Worm (Caenorhabditis elegans) whole organism, young adult: ENCODE data around the gene Y24D9B.1.

ENCODE experiments used
- B0035.1 ChIP-seq: sonication (generic microtip); optimal IDR thresholded peaks from 2 replicates; lab custom pipeline; 2016; ENCODE audit warnings: missing genetic modification characterization, mild to moderate bottlenecking, missing compliant biosample characterization, missing genotype, missing genetic modification reagents
- B0336.3 ChIP-seq: fragments of 200-800 bp; sonication (Bioruptor generic); IDR thresholded peaks from 2 replicates; pipeline ENCODE4 v1.3.6; 2022; ENCODE audit warnings: missing genetic modification characterization, missing compliant biosample characterization
- C17E4.6 ChIP-seq: fragments of 200-800 bp; sonication (Bioruptor generic); IDR thresholded peaks from 2 replicates; pipeline ENCODE4 v1.3.6; 2022; ENCODE audit warnings: missing genetic modification reagents, missing genetic modification characterization, missing compliant biosample characterization
- F10E7.11 ChIP-seq: sonication (generic microtip); optimal IDR thresholded peaks from 2 replicates; lab custom pipeline; 2017; ENCODE audit warnings: mild to moderate bottlenecking, missing genetic modification characterization, moderate library complexity, missing compliant biosample characterization
- F49E8.2 ChIP-seq: sonication (generic microtip); optimal IDR thresholded peaks from 3 replicates; lab custom pipeline; 2017; ENCODE audit warnings: missing genetic modification characterization, mild to moderate bottlenecking, missing compliant biosample characterization, antibody characterized with exemption, moderate library complexity; ENCODE audit not compliant: insufficient read depth
- F52B5.7 ChIP-seq: sonication (generic microtip); optimal IDR thresholded peaks from 2 replicates; lab custom pipeline; 2016; ENCODE audit warnings: mild to moderate bottlenecking, missing genetic modification characterization, missing compliant biosample characterization
- F55B11.4 ChIP-seq: sonication (generic microtip); optimal IDR thresholded peaks from 2 replicates; lab custom pipeline; 2016; ENCODE audit warnings: missing compliant biosample characterization, missing genetic modification characterization, borderline replicate concordance; ENCODE audit not compliant: insufficient read depth
- F57A8.1 ChIP-seq: fragments of 200-800 bp; sonication (Bioruptor generic); optimal IDR thresholded peaks from 2 replicates; lab custom pipeline; 2018; ENCODE audit warnings: mild to moderate bottlenecking, missing genetic modification characterization, moderate library complexity, missing compliant biosample characterization
- K12H6.12 ChIP-seq: fragments of 200-800 bp; sonication (Bioruptor generic); optimal IDR thresholded peaks from 2 replicates; lab custom pipeline; 2018; ENCODE audit warnings: mild to moderate bottlenecking, missing genetic modification characterization, missing compliant biosample characterization
- Y53G8AR.9 ChIP-seq: fragments of 200-800 bp; sonication (Bioruptor generic); conservative IDR thresholded peaks from 2 replicates; pipeline ENCODE4 v1.3.6; 2022; ENCODE audit warnings: missing genetic modification reagents, missing genetic modification characterization, missing compliant biosample characterization
- akir-1 ChIP-seq: fragments of 200-800 bp; sonication (Bioruptor generic); optimal IDR thresholded peaks from 2 replicates; lab custom pipeline; 2018; ENCODE audit warnings: mild to moderate bottlenecking, missing genetic modification characterization, moderate library complexity, missing compliant biosample characterization
- aptf-2 ChIP-seq: fragments of 200-800 bp; sonication (Bioruptor generic); conservative IDR thresholded peaks from 2 replicates; pipeline ENCODE4 v1.3.6; 2022; ENCODE audit warnings: missing genetic modification reagents, missing genetic modification characterization, missing compliant biosample characterization
- aptf-3 ChIP-seq: fragments of 200-800 bp; sonication (Bioruptor generic); IDR thresholded peaks from 2 replicates; pipeline ENCODE4 v1.3.6; 2022; ENCODE audit warnings: missing genetic modification characterization, missing compliant biosample characterization
- athp-1 ChIP-seq: sonication (generic microtip); optimal IDR thresholded peaks from 2 replicates; lab custom pipeline; 2017; ENCODE audit warnings: mild to moderate bottlenecking, missing genetic modification characterization, missing compliant biosample characterization
- attf-5 ChIP-seq: fragments of 200-800 bp; sonication (Bioruptor generic); optimal IDR thresholded peaks from 2 replicates; lab custom pipeline; 2018; ENCODE audit warnings: mild to moderate bottlenecking, missing genetic modification characterization, missing compliant biosample characterization
- bed-2 ChIP-seq: fragments of 200-800 bp; sonication (Bioruptor generic); IDR thresholded peaks from 2 replicates; pipeline ENCODE4 v1.3.6; 2022; ENCODE audit warnings: missing genetic modification reagents, missing genetic modification characterization, missing compliant biosample characterization
- cebp-2 ChIP-seq: fragments of 200-800 bp; sonication (Bioruptor generic); IDR thresholded peaks from 2 replicates; pipeline ENCODE4 v1.3.6; 2022; ENCODE audit warnings: missing genetic modification characterization, missing compliant biosample characterization
- ceh-40 ChIP-seq: fragments of 200-800 bp; sonication (Bioruptor generic); IDR thresholded peaks from 2 replicates; pipeline ENCODE4 v1.3.6; 2022; ENCODE audit warnings: missing genetic modification characterization, missing compliant biosample characterization
- chd-7 ChIP-seq: sonication (generic microtip); optimal IDR thresholded peaks from 2 replicates; lab custom pipeline; 2016; ENCODE audit warnings: mild to moderate bottlenecking, missing genetic modification characterization, moderate library complexity, missing compliant biosample characterization
- dox-1 ChIP-seq: fragments of 200-800 bp; sonication (Bioruptor generic); IDR thresholded peaks from 2 replicates; pipeline ENCODE4 v1.3.6; 2022; ENCODE audit warnings: missing genetic modification reagents, missing genetic modification characterization, missing compliant biosample characterization
- efl-1 ChIP-seq: fragments of 150-350 bp; optimal IDR thresholded peaks from 2 replicates; lab custom pipeline; 2014; ENCODE audit warnings: missing biosample characterization, missing genetic modification reagents, missing genetic modification characterization
- egl-18 ChIP-seq: fragments of 200-800 bp; sonication (Bioruptor generic); IDR thresholded peaks from 2 replicates; pipeline ENCODE4 v1.3.6; 2022; ENCODE audit warnings: missing genetic modification reagents, missing genetic modification characterization, missing compliant biosample characterization
- egl-44 ChIP-seq: fragments of 200-800 bp; sonication (Bioruptor generic); IDR thresholded peaks from 2 replicates; pipeline ENCODE4 v1.3.6; 2022; ENCODE audit warnings: missing genetic modification reagents, missing genetic modification characterization, missing compliant biosample characterization
- hmg-1.2 ChIP-seq: fragments of 200-800 bp; sonication (Bioruptor generic); IDR thresholded peaks from 2 replicates; pipeline ENCODE4 v1.3.6; 2022; ENCODE audit warnings: missing genetic modification reagents, missing genetic modification characterization, missing compliant biosample characterization
- lin-35 ChIP-seq, 3 experiments: fragments of 150-350 bp in 2 of 3; sonication (generic microtip) in 1 of 3; optimal IDR thresholded peaks; 2 replicates each; lab custom pipeline; 2014 to 2018; ENCODE audit warnings: missing biosample characterization in 3 of 3, missing genetic modification characterization in 3 of 3, missing genetic modification reagents in 3 of 3
- lsy-27 ChIP-seq: sonication (generic microtip); optimal IDR thresholded peaks from 2 replicates; lab custom pipeline; 2017; ENCODE audit warnings: missing genetic modification characterization, mild to moderate bottlenecking, missing compliant biosample characterization, antibody characterized with exemption, missing genotype, borderline replicate concordance; ENCODE audit not compliant: insufficient read depth
- madf-8 ChIP-seq: fragments of 200-800 bp; sonication (Bioruptor generic); conservative IDR thresholded peaks from 2 replicates; pipeline ENCODE4 v1.3.6; 2022; ENCODE audit warnings: missing genetic modification reagents, missing genetic modification characterization, missing compliant biosample characterization
- mcd-1 ChIP-seq: fragments of 200-800 bp; sonication (Bioruptor generic); IDR thresholded peaks from 2 replicates; pipeline ENCODE4 v1.3.6; 2022; ENCODE audit warnings: missing genetic modification reagents, missing genetic modification characterization, missing compliant biosample characterization
- mes-4 ChIP-seq: sonication (generic microtip); optimal IDR thresholded peaks from 2 replicates; lab custom pipeline; 2016; ENCODE audit warnings: missing genotype, missing genetic modification characterization, missing compliant biosample characterization
- nfya-1 ChIP-seq: sonication (generic microtip); optimal IDR thresholded peaks from 2 replicates; lab custom pipeline; 2017; ENCODE audit warnings: antibody characterized with exemption, missing compliant biosample characterization, missing genetic modification characterization, borderline replicate concordance; ENCODE audit not compliant: insufficient read depth
- nfyb-1 ChIP-seq: fragments of 200-800 bp; sonication (Bioruptor generic); IDR thresholded peaks from 2 replicates; pipeline ENCODE4 v1.3.6; 2022; ENCODE audit warnings: missing genetic modification reagents, missing genetic modification characterization, missing compliant biosample characterization
- nhr-120 ChIP-seq: fragments of 200-800 bp; sonication (Bioruptor generic); IDR thresholded peaks from 2 replicates; pipeline ENCODE4 v1.3.6; 2022; ENCODE audit warnings: missing genetic modification characterization, missing compliant biosample characterization
- nhr-179 ChIP-seq: sonication (generic microtip); optimal IDR thresholded peaks from 2 replicates; lab custom pipeline; 2016; ENCODE audit warnings: mild to moderate bottlenecking, missing genetic modification characterization, missing compliant biosample characterization
- nhr-90 ChIP-seq: sonication (generic microtip); optimal IDR thresholded peaks from 2 replicates; lab custom pipeline; 2016; ENCODE audit warnings: missing genotype, mild to moderate bottlenecking, missing genetic modification characterization, missing compliant biosample characterization
- rpc-1 ChIP-seq, 2 experiments: fragments of 150-350 bp in 1 of 2; sonication (generic microtip) in 1 of 2; optimal IDR thresholded peaks; 2 replicates each; lab custom pipeline; 2014 to 2018; ENCODE audit warnings: missing biosample characterization in 1 of 2, missing genetic modification characterization in 1 of 2, missing genetic modification reagents in 1 of 2, missing genotype in 1 of 2
- snpc-1.1 ChIP-seq: sonication (generic microtip); optimal IDR thresholded peaks from 2 replicates; lab custom pipeline; 2017; ENCODE audit warnings: missing genetic modification characterization, mild to moderate bottlenecking, missing compliant biosample characterization, antibody characterized with exemption, moderate library complexity, missing genotype, missing genetic modification reagents; ENCODE audit not compliant: insufficient read depth
- snpc-4 ChIP-seq, 5 experiments: fragments of 150-350 bp in 1 of 5; sonication (generic microtip) in 4 of 5; optimal IDR thresholded peaks; 2 replicates each; lab custom pipeline; 2014 to 2018; ENCODE audit warnings: missing genetic modification characterization in 5 of 5, missing biosample characterization in 3 of 5, antibody characterized with exemption in 2 of 5, mild to moderate bottlenecking in 2 of 5, missing compliant biosample characterization in 2 of 5, missing genotype in 2 of 5, moderate library complexity in 2 of 5, missing genetic modification reagents in 1 of 5
- tlf-1 ChIP-seq: fragments of 200-800 bp; sonication (Bioruptor generic); optimal IDR thresholded peaks from 2 replicates; lab custom pipeline; 2018; ENCODE audit warnings: mild to moderate bottlenecking, missing genetic modification characterization, missing compliant biosample characterization
- ztf-18 ChIP-seq: sonication (generic microtip); optimal IDR thresholded peaks from 2 replicates; lab custom pipeline; 2016; ENCODE audit warnings: missing genotype, mild to moderate bottlenecking, missing genetic modification characterization, missing compliant biosample characterization
- ztf-22 ChIP-seq: fragments of 200-800 bp; sonication (Bioruptor generic); optimal IDR thresholded peaks from 2 replicates; lab custom pipeline; 2018; ENCODE audit warnings: mild to moderate bottlenecking, missing genetic modification characterization, moderate library complexity, missing compliant biosample characterization
- ztf-25 ChIP-seq: fragments of 200-800 bp; sonication (Bioruptor generic); IDR thresholded peaks from 2 replicates; pipeline ENCODE4 v1.3.6; 2022; ENCODE audit warnings: missing genetic modification reagents, missing genetic modification characterization, missing compliant biosample characterization
- ztf-28 ChIP-seq: fragments of 200-800 bp; sonication (Bioruptor generic); IDR thresholded peaks from 2 replicates; pipeline ENCODE4 v1.3.6; 2022; ENCODE audit warnings: missing genetic modification reagents, missing genetic modification characterization, missing compliant biosample characterization
- ztf-3 ChIP-seq: fragments of 200-800 bp; sonication (Bioruptor generic); optimal IDR thresholded peaks from 2 replicates; lab custom pipeline; 2018; ENCODE audit warnings: mild to moderate bottlenecking, missing genetic modification characterization, missing compliant biosample characterization

The Y24D9B.1 gene

ce11 chrIV:4344828-4345227 lies 27.7 kb downstream of the Y24D9B.1 start:
- no peak for TF ChIP-seq F52B5.7 (tag; lab: Kevin White, UChicago)
- no peak for TF ChIP-seq nfyb-1 (GFP tag; lab: Robert Waterston, UW)
- TF ChIP-seq mes-4: no peak
- TF ChIP-seq mcd-1 (GFP tag; lab: Robert Waterston, UW): no peak
- no peak for TF ChIP-seq nhr-179 (tag; lab: Kevin White, UChicago)
- no peak for TF ChIP-seq rpc-1 (optimal IDR thresholded peaks at IDR 0.05; lab: Kevin White, UChicago)
- no peak for TF ChIP-seq rpc-1 (tag; optimal IDR thresholded peaks at IDR 0.05; lab: Kevin White, UChicago)
- TF ChIP-seq ztf-25 (GFP tag; lab: Robert Waterston, UW): no peak
- no peak for TF ChIP-seq lsy-27 (tag; lab: Kevin White, UChicago)
- TF ChIP-seq chd-7 (tag; lab: Kevin White, UChicago): no peak
- TF ChIP-seq snpc-1.1: no peak

ce11 chrIV:4346512-4346911 lies 29.4 kb downstream of the Y24D9B.1 start, which contains the start of gene oac-52:
Gene oac-52, minus strand, starts transcription at chrIV:4346612.
- TF ChIP-seq ztf-18 (no peak), cebp-2 (GFP tag; lab: Robert Waterston, UW) (no peak), ztf-22 (GFP tag; lab: Kevin White, UChicago) (no peak), nfya-1 (no peak), chd-7 (tag; lab: Kevin White, UChicago) (no peak), F57A8.1 (GFP tag; lab: Kevin White, UChicago) (no peak)
- TF ChIP-seq, all 124 proteins: peak for 0

- TF ChIP-seq egl-18 (GFP tag; lab: Robert Waterston, UW) (no peak), akir-1 (GFP tag; lab: Kevin White, UChicago) (no peak), dox-1 (GFP tag; lab: Robert Waterston, UW) (peak; percentile 93), F49E8.2 (peak; percentile 92), B0336.3 (GFP tag; lab: Robert Waterston, UW) (peak; percentile 71), ztf-28 (GFP tag; lab: Robert Waterston, UW) (no peak), madf-8 (GFP tag; lab: Robert Waterston, UW) (no peak; the same call in 1 of the 2 replicates), Y53G8AR.9 (GFP tag; lab: Robert Waterston, UW) (peak; percentile 85), F10E7.11 (tag; lab: Kevin White, UChicago) (no peak), lsy-27 (tag; lab: Kevin White, UChicago) (peak; percentile 25), ztf-22 (GFP tag; lab: Kevin White, UChicago) (no peak), C17E4.6 (peak; percentile 76), tlf-1 (peak; percentile 44), aptf-2 (GFP tag; lab: Robert Waterston, UW) (no peak), nhr-120 (GFP tag; lab: Robert Waterston, UW) (no peak), ztf-3 (GFP tag; lab: Kevin White, UChicago) (no peak), F55B11.4 (tag; lab: Kevin White, UChicago) (no peak), hmg-1.2 (GFP tag; lab: Robert Waterston, UW) (peak; percentile 61), ceh-40 (GFP tag; lab: Robert Waterston, UW) (no peak), K12H6.12 (no peak), athp-1 (tag; lab: Kevin White, UChicago) (no peak), egl-44 (GFP tag; lab: Robert Waterston, UW) (no peak), efl-1 (GFP tag; lab: Kevin White, UChicago) (peak; percentile 29), cebp-2 (GFP tag; lab: Robert Waterston, UW) (no peak), F52B5.7 (tag; lab: Kevin White, UChicago) (peak; percentile 21), aptf-3 (GFP tag; lab: Robert Waterston, UW) (0 out of 2 replicates have a peak, but pooled peaks have one; percentile 55), snpc-4 (GFP tag; optimal IDR thresholded peaks at IDR 0.05; lab: Kevin White, UChicago) (peak; percentile 85), snpc-4 (tag; optimal IDR thresholded peaks at IDR 0.05; lab: Kevin White, UChicago) (peak; percentile 83 to 96 (median 92)), lin-35 (GFP tag; optimal IDR thresholded peaks at IDR 0.05; lab: Kevin White, UChicago) (no peak), bed-2 (no peak), ztf-25 (GFP tag; lab: Robert Waterston, UW) (no peak), chd-7 (tag; lab: Kevin White, UChicago) (no peak), B0035.1 (no peak), nhr-90 (no peak), attf-5 (GFP tag; lab: Kevin White, UChicago) (no peak)
These were observed 30.4 kb downstream of the Y24D9B.1 start for ce11 chrIV:4347578-4348003.
